Worm (Caenorhabditis elegans) whole organism, dauer: ENCODE data around the gene srlf-17.

ENCODE experiments used
- unc-62 ChIP-seq: sonication (generic microtip); optimal IDR thresholded peaks from 2 replicates; lab custom pipeline; 2017; ENCODE audit warnings: missing biosample characterization, missing genetic modification reagents, missing genetic modification characterization

srlf-17 gene

ce11 chrIV:11119972-11120562, 17.6 kb upstream of the srlf-17 start:
- TF ChIP-seq unc-62 (GFP tag; lab: Kevin White, UChicago): no peak

ce11 chrIV:11118837-11119491, 16.5 kb upstream of the srlf-17 start, which contains the start of the genes imp-2 and enpl-1:
TSS of gene imp-2 (minus strand) at chrIV:11118887.
TSS of gene enpl-1 (plus strand) at chrIV:11119298.
- TF ChIP-seq unc-62 (GFP tag; lab: Kevin White, UChicago): no peak

ce11 chrIV:11112641-11113040, 10.1 kb upstream of the srlf-17 start, which contains the start of gene clc-9:
TSS of gene clc-9 (plus strand) at chrIV:11112941.
- no peak for TF ChIP-seq unc-62 (GFP tag; lab: Kevin White, UChicago)

- no peak for TF ChIP-seq unc-62 (GFP tag; lab: Kevin White, UChicago)
Measured at ce11 chrIV:11111898-11112297, 9.4 kb upstream of the srlf-17 start.

- TF ChIP-seq unc-62 (GFP tag; lab: Kevin White, UChicago): no peak
Measured at ce11 chrIV:11110995-11111619, 8.6 kb upstream of the srlf-17 start, which contains the start of gene rps-5. TSS of gene rps-5 (minus strand) at chrIV:11111045.

ce11 chrIV:11109771-11110170, 7.3 kb upstream of the srlf-17 start, which contains the start of gene pigk-1:
TSS of gene pigk-1 (minus strand) at chrIV:11110018.
- TF ChIP-seq unc-62 (GFP tag; lab: Kevin White, UChicago): no peak

ce11 chrIV:11105724-11106123, 3.2 kb upstream of the srlf-17 start, which contains the start of gene srlf-24:
TSS of gene srlf-24 (minus strand) at chrIV:11105824.
- TF ChIP-seq unc-62 (GFP tag; lab: Kevin White, UChicago): no peak

ce11 chrIV:11103501-11103900, 993 bp upstream of the srlf-17 start:
- TF ChIP-seq unc-62 (GFP tag; lab: Kevin White, UChicago): no peak

ce11 chrIV:11101383-11101782, 1.1 kb downstream of the srlf-17 start, which contains the start of gene srlf-18:
TSS of gene srlf-18 (minus strand) at chrIV:11101483.
- no peak for TF ChIP-seq unc-62 (GFP tag; lab: Kevin White, UChicago)

- TF ChIP-seq unc-62 (GFP tag; lab: Kevin White, UChicago): no peak
Measured at ce11 chrIV:11100271-11100670, 2.2 kb downstream of the srlf-17 start, which contains the start of gene str-3. TSS of gene str-3 (minus strand) at chrIV:11100371.

ce11 chrIV:11097795-11098194, 4.7 kb downstream of the srlf-17 start, which contains the start of gene M7.12:
TSS of gene M7.12 (minus strand) at chrIV:11097982.
- TF ChIP-seq unc-62 (GFP tag; lab: Kevin White, UChicago): no peak

ce11 chrIV:11094974-11095373, 7.5 kb downstream of the srlf-17 start, which contains the start of gene M7.8:
TSS of gene M7.8 (minus strand) at chrIV:11095085.
- TF ChIP-seq unc-62 (GFP tag; lab: Kevin White, UChicago): no peak

- TF ChIP-seq unc-62 (GFP tag; lab: Kevin White, UChicago): no peak
Measured at ce11 chrIV:11094052-11094451, 8.5 kb downstream of the srlf-17 start.

ce11 chrIV:11092502-11093080, 9.9 kb downstream of the srlf-17 start, which contains the start of gene bcc-1:
TSS of gene bcc-1 (minus strand) at chrIV:11092552.
- TF ChIP-seq unc-62 (GFP tag; lab: Kevin White, UChicago): no peak

- TF ChIP-seq unc-62 (GFP tag; lab: Kevin White, UChicago): no peak
Measured at ce11 chrIV:11089527-11089926, 13.0 kb downstream of the srlf-17 start, which contains the start of gene M7.7. TSS of gene M7.7 (plus strand) at chrIV:11089827.
